Worm (Caenorhabditis elegans): Measurements from ENCODE around the gene npr-8.

npr-8 gene

ce11 chrX:7436912-7437311, 59.8 kb downstream of the npr-8 start:
- TF ChIP-seq sma-3 (GFP tag; optimal IDR thresholded peaks at IDR 0.05) (peak; percentile 6), lin-39 (tag; optimal IDR thresholded peaks at IDR 0.05) (no peak), nhr-129 (tag; optimal IDR thresholded peaks at IDR 0.05) (peak; percentile 15), sma-9 (GFP tag; optimal IDR thresholded peaks at IDR 0.05) (peak; percentile 31), sma-9 (tag; optimal IDR thresholded peaks at IDR 0.05) (no peak), blmp-1 (tag; optimal IDR thresholded peaks at IDR 0.05; ENCODE audit: insufficient read depth) (no peak), mdl-1 (tag; optimal IDR thresholded peaks at IDR 0.05) (no peak), dmd-4 (tag; optimal IDR thresholded peaks at IDR 0.05) (no peak), nhr-21 (tag; optimal IDR thresholded peaks at IDR 0.05) (no peak), ceh-82 (tag; optimal IDR thresholded peaks at IDR 0.05) (no peak), lin-11 (tag; optimal IDR thresholded peaks at IDR 0.05) (no peak), nhr-25 (tag; optimal IDR thresholded peaks at IDR 0.05) (peak; percentile 64)

ce11 chrX:7437949-7438348, 60.8 kb downstream of the npr-8 start, which contains the start of gene C01C10.2:
C01C10.2 (minus strand) TSS chrX:7438118.
- TF ChIP-seq elt-1 (tag; optimal IDR thresholded peaks at IDR 0.05) = no peak
- TF ChIP-seq unc-62 (GFP tag; optimal IDR thresholded peaks at IDR 0.05) = no peak
- TF ChIP-seq F13H6.1 (tag; optimal IDR thresholded peaks at IDR 0.05) = no peak
- TF ChIP-seq gmeb-1 (tag; optimal IDR thresholded peaks at IDR 0.05) = no peak
- TF ChIP-seq crh-2 (tag; optimal IDR thresholded peaks at IDR 0.05) = no peak
- TF ChIP-seq dmd-4 (tag; optimal IDR thresholded peaks at IDR 0.05) = no peak
- TF ChIP-seq sma-3 (GFP tag; optimal IDR thresholded peaks at IDR 0.05) = peak; percentile 32
- TF ChIP-seq zag-1 (tag; optimal IDR thresholded peaks at IDR 0.05) = no peak
- TF ChIP-seq mdl-1 (tag; optimal IDR thresholded peaks at IDR 0.05) = no peak
- TF ChIP-seq lin-39 (tag; optimal IDR thresholded peaks at IDR 0.05) = no peak
- no peak for TF ChIP-seq ZK546.5 (tag; optimal IDR thresholded peaks at IDR 0.05)
- no peak for TF ChIP-seq aly-2 (tag; optimal IDR thresholded peaks at IDR 0.05)
- TF ChIP-seq sem-4 (tag; optimal IDR thresholded peaks at IDR 0.05) = peak; percentile 31
- TF ChIP-seq lin-13 (GFP tag; optimal IDR thresholded peaks at IDR 0.05) = no peak
- no peak for TF ChIP-seq ztf-11 (tag; optimal IDR thresholded peaks at IDR 0.05)
- no peak for TF ChIP-seq nhr-12 (tag; optimal IDR thresholded peaks at IDR 0.05)
- peak; percentile 45 for TF ChIP-seq nhr-25 (tag; optimal IDR thresholded peaks at IDR 0.05)
- no peak for TF ChIP-seq lsy-2 (tag; optimal IDR thresholded peaks at IDR 0.05)

Measured in whole organism, L2 larva.